Worm (Caenorhabditis elegans) whole organism, L1 larva: Measurements from ENCODE around the gene Y57G7A.6.

Source experiments
- alr-1 ChIP-seq: fragments of 200-800 bp; sonication (Bioruptor generic); optimal IDR thresholded peaks from 2 replicates; lab custom pipeline; 2018; ENCODE audit warnings: borderline replicate concordance, mild to moderate bottlenecking, missing genetic modification characterization, missing compliant biosample characterization
- aly-2 ChIP-seq: fragments of 150-350 bp; optimal IDR thresholded peaks from 2 replicates; lab custom pipeline; 2014; ENCODE audit warnings: missing biosample characterization, missing genetic modification characterization
- ceh-82 ChIP-seq, 3 experiments: fragments of 150-350 bp in 1 of 3; sonication (generic microtip) in 2 of 3; optimal IDR thresholded peaks; 2 replicates each; lab custom pipeline; 2014 to 2017; ENCODE audit warnings: missing biosample characterization in 3 of 3, missing genetic modification characterization in 3 of 3
- fkh-4 ChIP-seq: sonication (generic microtip); optimal IDR thresholded peaks from 2 replicates; lab custom pipeline; 2016; ENCODE audit warnings: missing compliant biosample characterization, missing genetic modification characterization, borderline replicate concordance
- nhr-12 ChIP-seq: sonication (generic microtip); optimal IDR thresholded peaks from 2 replicates; lab custom pipeline; 2017; ENCODE audit warnings: missing biosample characterization, missing genetic modification characterization
- nhr-76 ChIP-seq: sonication (generic microtip); optimal IDR thresholded peaks from 2 replicates; lab custom pipeline; 2017; ENCODE audit warnings: missing biosample characterization, missing genetic modification characterization
- nhr-85 ChIP-seq: sonication (generic microtip); peaks from one replicate; lab custom pipeline; 2016; ENCODE audit warnings: missing genetic modification characterization, inconsistent platforms, missing compliant biosample characterization
- nhr-90 ChIP-seq: sonication (generic microtip); optimal IDR thresholded peaks from 2 replicates; lab custom pipeline; 2016; ENCODE audit warnings: mild to moderate bottlenecking, missing genetic modification characterization, missing compliant biosample characterization; ENCODE audit not compliant: poor library complexity
- pqm-1 ChIP-seq: sonication (generic microtip); optimal IDR thresholded peaks from 3 replicates; lab custom pipeline; 2017; ENCODE audit warnings: missing biosample characterization, missing genetic modification characterization
- sptf-1 ChIP-seq: fragments of 150-350 bp; optimal IDR thresholded peaks from 2 replicates; lab custom pipeline; 2014; ENCODE audit warnings: missing biosample characterization, missing genetic modification characterization
- unc-130 ChIP-seq: fragments of 150-350 bp; optimal IDR thresholded peaks from 2 replicates; lab custom pipeline; 2017; ENCODE audit warnings: missing biosample characterization, missing genetic modification characterization, inconsistent platforms

DNA sequence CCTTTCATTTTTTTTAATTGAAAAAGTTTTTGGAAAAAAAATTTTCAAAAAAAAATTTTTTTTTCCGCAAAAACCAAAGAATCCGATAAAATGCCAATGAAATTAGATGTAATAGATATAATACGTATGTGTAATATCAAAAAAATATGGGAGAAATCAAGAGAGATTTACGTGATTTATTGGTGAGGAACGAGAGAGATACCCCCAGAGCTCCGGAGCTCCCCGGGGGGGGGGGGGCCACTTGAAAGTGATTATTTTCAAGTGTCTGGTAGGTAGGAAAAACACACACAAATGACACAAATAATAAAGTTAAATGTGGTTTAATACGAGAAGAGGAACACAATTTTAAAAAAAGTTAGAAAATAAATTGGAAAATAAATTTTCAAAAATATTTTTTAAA lies 8.6 kb downstream of the Y57G7A.6 start, which contains the start of gene Y57G7A.11:
- TF ChIP-seq nhr-12 (tag; lab: Kevin White, UChicago) (no peak), aly-2 (tag; lab: Kevin White, UChicago) (no peak), pqm-1 (tag; lab: Kevin White, UChicago) (no peak), unc-130 (tag; lab: Kevin White, UChicago) (no peak), alr-1 (tag; lab: Kevin White, UChicago) (no peak), nhr-90 (tag; lab: Kevin White, UChicago) (no peak), nhr-76 (tag; lab: Kevin White, UChicago) (no peak), nhr-85 (tag; lab: Kevin White, UChicago) (no peak), ceh-82 (tag; optimal IDR thresholded peaks at IDR 0.05; lab: Kevin White, UChicago) (no peak), sptf-1 (no peak), fkh-4 (peak; percentile 39)
